Fruit fly (Drosophila melanogaster) whole organism, pupa: ENCODE results near the gene CG6431.

Experiments used
- CG10348 ChIP-seq: fragments of 200-800 bp; sonication (Bioruptor generic); IDR thresholded peaks from 2 replicates; pipeline ENCODE4 v1.3.6; 2022; ENCODE audit warnings: missing biosample characterization, missing genetic modification characterization
- CG12605 ChIP-seq: fragments of 200-800 bp; sonication (Bioruptor generic); IDR thresholded peaks from 2 replicates; pipeline ENCODE4 v1.3.6; 2022; ENCODE audit warnings: missing biosample characterization, missing genetic modification characterization
- CG13204 ChIP-seq: fragments of 200-800 bp; sonication (Bioruptor generic); optimal IDR thresholded peaks from 2 replicates; lab custom pipeline; 2018; ENCODE audit warnings: missing biosample characterization, mild to moderate bottlenecking, missing genetic modification characterization, moderate library complexity
- CG14655 ChIP-seq: fragments of 200-800 bp; sonication (Bioruptor generic); optimal IDR thresholded peaks from 3 replicates; lab custom pipeline; 2017; ENCODE audit warnings: mild to moderate bottlenecking, missing biosample characterization, missing genetic modification reagents, missing genetic modification characterization
- CG15710 ChIP-seq: fragments of 200-800 bp; sonication (Bioruptor generic); optimal IDR thresholded peaks from 2 replicates; lab custom pipeline; 2018; ENCODE audit warnings: missing biosample characterization, mild to moderate bottlenecking, missing genetic modification characterization, moderate library complexity
- CG17806 ChIP-seq: fragments of 200-800 bp; sonication (Bioruptor generic); optimal IDR thresholded peaks from 2 replicates; lab custom pipeline; 2018; ENCODE audit warnings: missing biosample characterization, mild to moderate bottlenecking, missing genetic modification characterization, moderate library complexity
- CG32121 ChIP-seq: fragments of 200-800 bp; sonication (Bioruptor generic); IDR thresholded peaks from 2 replicates; pipeline ENCODE4 v1.3.6; 2022; ENCODE audit warnings: missing biosample characterization, missing genetic modification characterization
- CG34367 ChIP-seq: fragments of 200-800 bp; sonication (Bioruptor generic); optimal IDR thresholded peaks from 2 replicates; lab custom pipeline; 2018; ENCODE audit warnings: missing biosample characterization, mild to moderate bottlenecking, missing genetic modification characterization
- CG4496 ChIP-seq: fragments of 200-800 bp; sonication (Bioruptor generic); IDR thresholded peaks from 3 replicates; pipeline ENCODE4 v1.3.6; 2022; ENCODE audit warnings: missing biosample characterization, missing genetic modification characterization
- CG8159 ChIP-seq: fragments of 200-800 bp; sonication (Bioruptor generic); optimal IDR thresholded peaks from 3 replicates; lab custom pipeline; 2018; ENCODE audit warnings: missing biosample characterization, mild to moderate bottlenecking, missing genetic modification characterization, moderate library complexity
- CG8301 ChIP-seq: fragments of 200-800 bp; sonication (Bioruptor generic); optimal IDR thresholded peaks from 2 replicates; lab custom pipeline; 2018; ENCODE audit warnings: missing biosample characterization, mild to moderate bottlenecking, missing genetic modification characterization
- CG9948 ChIP-seq: fragments of 200-800 bp; sonication (Bioruptor generic); optimal IDR thresholded peaks from 2 replicates; lab custom pipeline; 2018; ENCODE audit warnings: missing biosample characterization, mild to moderate bottlenecking, missing genetic modification characterization, moderate library complexity
- D1 ChIP-seq: fragments of 200-800 bp; sonication (Bioruptor generic); optimal IDR thresholded peaks from 2 replicates; lab custom pipeline; 2018; ENCODE audit warnings: missing biosample characterization, mild to moderate bottlenecking, missing genetic modification characterization, moderate library complexity
- EcR ChIP-seq: fragments of 200-800 bp; sonication (Bioruptor generic); optimal IDR thresholded peaks from 3 replicates; lab custom pipeline; 2019; ENCODE audit warnings: missing biosample characterization, missing genetic modification characterization, mild to moderate bottlenecking, moderate library complexity, missing genetic modification reagents
- Ets98B ChIP-seq: fragments of 200-800 bp; sonication (Bioruptor generic); IDR thresholded peaks from 2 replicates; pipeline ENCODE4 v1.3.6; 2022; ENCODE audit warnings: missing biosample characterization, missing genetic modification characterization
- Pif1A ChIP-seq: fragments of 200-800 bp; sonication (Bioruptor generic); optimal IDR thresholded peaks from 3 replicates; lab custom pipeline; 2016; ENCODE audit warnings: missing biosample characterization, missing genetic modification characterization
- Pif1B ChIP-seq: fragments of 200-800 bp; sonication (Bioruptor generic); optimal IDR thresholded peaks from 3 replicates; lab custom pipeline; 2016; ENCODE audit warnings: missing biosample characterization, missing genetic modification characterization
- Snoo ChIP-seq: fragments of 200-800 bp; sonication (Bioruptor generic); optimal IDR thresholded peaks from 3 replicates; lab custom pipeline; 2017; ENCODE audit warnings: missing biosample characterization, mild to moderate bottlenecking, missing genetic modification characterization, inconsistent platforms
- fd96Ca ChIP-seq: fragments of 200-800 bp; sonication (Bioruptor generic); IDR thresholded peaks from 3 replicates; pipeline ENCODE4 v1.3.6; 2022; ENCODE audit warnings: missing biosample characterization, missing genetic modification characterization
- gl ChIP-seq: fragments of 200-800 bp; sonication (Bioruptor generic); optimal IDR thresholded peaks from 2 replicates; lab custom pipeline; 2018; ENCODE audit warnings: missing biosample characterization, mild to moderate bottlenecking, missing genetic modification characterization
- rn ChIP-seq: fragments of 200-800 bp; sonication (Bioruptor generic); IDR thresholded peaks from 2 replicates; pipeline ENCODE4 v1.3.6; 2022; ENCODE audit warnings: missing biosample characterization, missing genetic modification characterization

The CG6431 gene

dm6 chr2L:10723903-10724302, at the start of gene CG6431:
Gene CG6431, plus strand, starts transcription at chr2L:10724203.
- TF ChIP-seq D1 (tag; lab: Kevin White, UChicago), result no peak
- TF ChIP-seq Snoo (tag; lab: Kevin White, UChicago), result no peak

- peak; percentile 53 for TF ChIP-seq CG9948 (tag; lab: Kevin White, UChicago)
- peak; percentile 78 for TF ChIP-seq CG4496 (GFP tag; lab: Robert Waterston, UW)
- TF ChIP-seq CG14655 (GFP tag; lab: Kevin White, UChicago), result peak; percentile 70
- no peak for TF ChIP-seq Snoo (tag; lab: Kevin White, UChicago)
- TF ChIP-seq CG8159 (tag; lab: Kevin White, UChicago), result peak; percentile 69
- TF ChIP-seq CG13204 (GFP tag; lab: Kevin White, UChicago), result no peak
- no peak for TF ChIP-seq EcR (GFP tag; lab: Kevin White, UChicago)
- peak; percentile 58 for TF ChIP-seq Pif1B
- TF ChIP-seq gl, result no peak
- peak; percentile 74 for TF ChIP-seq CG8301
- TF ChIP-seq Ets98B (GFP tag; lab: Robert Waterston, UW), result peak; percentile 71
- TF ChIP-seq Pif1A (GFP tag; lab: Kevin White, UChicago), result peak; percentile 63
- TF ChIP-seq CG10348, result no peak
- peak; percentile 69 for TF ChIP-seq CG15710 (tag; lab: Kevin White, UChicago)
- TF ChIP-seq CG17806, result peak; percentile 67
- peak; percentile 42; the same call in 1 of the 2 replicates for TF ChIP-seq rn (GFP tag; lab: Robert Waterston, UW)
- TF ChIP-seq fd96Ca, result no peak
- TF ChIP-seq CG12605, result peak; percentile 21; the same call in 1 of the 2 replicates
- peak; percentile 35 for TF ChIP-seq D1 (tag; lab: Kevin White, UChicago)
- peak; percentile 35 for TF ChIP-seq CG34367 (tag; lab: Kevin White, UChicago)
- peak; percentile 57; the same call in 1 of the 2 replicates for TF ChIP-seq CG32121
- TF ChIP-seq, all 21 proteins: peak for 15
These were observed 46.9 kb upstream of the CG6431 start, which contains the start of gene CG17104 for dm6 chr2L:10676933-10677714. Gene CG17104, plus strand, starts transcription at chr2L:10677198.

dm6 chr2L:10677715-10678088, 46.3 kb upstream of the CG6431 start:
- TF ChIP-seq Pif1A (GFP tag; lab: Kevin White, UChicago) (no peak), Ets98B (GFP tag; lab: Robert Waterston, UW) (no peak), CG10348 (no peak), D1 (tag; lab: Kevin White, UChicago) (no peak), CG34367 (tag; lab: Kevin White, UChicago) (no peak), CG32121 (no peak), EcR (GFP tag; lab: Kevin White, UChicago) (no peak), rn (GFP tag; lab: Robert Waterston, UW) (no peak)
- TF ChIP-seq, all 21 proteins: peak for 0

dm6 chr2L:10679568-10679967, 44.4 kb upstream of the CG6431 start:
- peak; percentile 16; the same call in 1 of the 2 replicates for TF ChIP-seq Ets98B (GFP tag; lab: Robert Waterston, UW)
- TF ChIP-seq CG13204 (GFP tag; lab: Kevin White, UChicago), result no peak
- no peak for TF ChIP-seq gl
- TF ChIP-seq CG15710 (tag; lab: Kevin White, UChicago), result no peak
- no peak for TF ChIP-seq rn (GFP tag; lab: Robert Waterston, UW)
- TF ChIP-seq CG8159 (tag; lab: Kevin White, UChicago), result no peak
- 0 out of 2 replicates have a peak, but pooled peaks have one; percentile 25 for TF ChIP-seq CG32121

- TF ChIP-seq CG4496 (GFP tag; lab: Robert Waterston, UW) (0 out of 3 replicates have a peak, but pooled peaks have one; percentile 20), CG13204 (GFP tag; lab: Kevin White, UChicago) (no peak)
These were observed 43.4 kb upstream of the CG6431 start, which contains the start of gene CG17105 for dm6 chr2L:10680584-10681080. Gene CG17105, plus strand, starts transcription at chr2L:10681030.

- no peak for TF ChIP-seq CG4496 (GFP tag; lab: Robert Waterston, UW)
- no peak for TF ChIP-seq CG8301
- no peak for TF ChIP-seq Pif1A (GFP tag; lab: Kevin White, UChicago)
- no peak for TF ChIP-seq CG17806
- TF ChIP-seq CG12605, result no peak
These were observed 42.4 kb upstream of the CG6431 start, which contains the start of gene CG17107 for dm6 chr2L:10681602-10682001. Gene CG17107, plus strand, starts transcription at chr2L:10681902.

- TF ChIP-seq CG34367 (tag; lab: Kevin White, UChicago) (no peak), CG13204 (GFP tag; lab: Kevin White, UChicago) (no peak), Snoo (tag; lab: Kevin White, UChicago) (no peak), CG4496 (GFP tag; lab: Robert Waterston, UW) (no peak), fd96Ca (no peak), Ets98B (GFP tag; lab: Robert Waterston, UW) (no peak), Pif1B (no peak), CG32121 (no peak), gl (no peak), CG17806 (no peak), CG10348 (no peak), EcR (GFP tag; lab: Kevin White, UChicago) (no peak), CG8159 (tag; lab: Kevin White, UChicago) (no peak)
These were observed 41.8 kb upstream of the CG6431 start for dm6 chr2L:10682197-10682596.
